Fruit fly (Drosophila melanogaster) whole organism, embryonic: ENCODE results near the gene CG11178.
A peak's percentile ranks its signal among the peaks of the same experiment; 100 is the strongest.

Source experiments
- Ada2b ChIP-seq: fragments of 200-800 bp; sonication (Bioruptor generic); IDR thresholded peaks from 2 replicates; pipeline ENCODE4 v1.3.6; 2022; ENCODE audit warnings: missing biosample characterization, missing genetic modification characterization
- Atf3 ChIP-seq: fragments of 200-800 bp; sonication (Bioruptor generic); optimal IDR thresholded peaks from 3 replicates; lab custom pipeline; 2016; ENCODE audit warnings: missing biosample characterization, missing genetic modification characterization
- B-H1 ChIP-seq: fragments of 200-800 bp; sonication (Bioruptor generic); IDR thresholded peaks from 3 replicates; pipeline ENCODE4 v1.3.6; 2022; ENCODE audit warnings: missing biosample characterization, missing genetic modification characterization
- CG11093 ChIP-seq: fragments of 200-800 bp; sonication (Bioruptor generic); IDR thresholded peaks from 3 replicates; pipeline ENCODE4 v1.3.6; 2022; ENCODE audit warnings: missing biosample characterization, missing genetic modification characterization
- CG12391 ChIP-seq: fragments of 200-800 bp; sonication (Bioruptor generic); optimal IDR thresholded peaks from 3 replicates; lab custom pipeline; 2018; ENCODE audit warnings: missing biosample characterization, mild to moderate bottlenecking, missing genetic modification characterization, moderate library complexity
- CG12942 ChIP-seq: fragments of 200-800 bp; sonication (Bioruptor generic); optimal IDR thresholded peaks from 3 replicates; lab custom pipeline; 2016; ENCODE audit warnings: missing biosample characterization, missing genetic modification characterization
- CG14667 ChIP-seq: fragments of 200-800 bp; sonication (Bioruptor generic); IDR thresholded peaks from 2 replicates; pipeline ENCODE4 v1.3.6; 2022; ENCODE audit warnings: missing biosample characterization, missing genetic modification characterization
- CG17912 ChIP-seq: fragments of 200-800 bp; sonication (Bioruptor generic); optimal IDR thresholded peaks from 2 replicates; lab custom pipeline; 2018; ENCODE audit warnings: missing biosample characterization, mild to moderate bottlenecking, missing genetic modification characterization
- CG1792 ChIP-seq: fragments of 200-800 bp; sonication (Bioruptor generic); optimal IDR thresholded peaks from 2 replicates; lab custom pipeline; 2016; ENCODE audit warnings: missing biosample characterization, missing genetic modification characterization
- CG18476 ChIP-seq: fragments of 200-800 bp; sonication (Bioruptor generic); optimal IDR thresholded peaks from 2 replicates; lab custom pipeline; 2016; ENCODE audit warnings: missing biosample characterization, mild to moderate bottlenecking, missing genetic modification characterization
- CG2889 ChIP-seq: fragments of 200-800 bp; sonication (Bioruptor generic); IDR thresholded peaks from 3 replicates; pipeline ENCODE4 v1.3.6; 2022; ENCODE audit warnings: missing biosample characterization, missing genetic modification characterization
- CG43689 ChIP-seq: fragments of 200-800 bp; sonication (Bioruptor generic); IDR thresholded peaks from 2 replicates; pipeline ENCODE4 v1.3.6; 2022; ENCODE audit warnings: missing biosample characterization, missing genetic modification characterization
- CG4617 ChIP-seq: fragments of 200-800 bp; sonication (Bioruptor generic); optimal IDR thresholded peaks from 3 replicates; lab custom pipeline; 2016; ENCODE audit warnings: missing biosample characterization, missing genetic modification characterization, borderline replicate concordance
- CG4730 ChIP-seq: fragments of 200-800 bp; sonication (Bioruptor generic); IDR thresholded peaks from 2 replicates; pipeline ENCODE4 v1.3.6; 2022; ENCODE audit warnings: missing biosample characterization, missing genetic modification characterization
- CG6689 ChIP-seq: fragments of 200-800 bp; sonication (Bioruptor generic); IDR thresholded peaks from 2 replicates; pipeline ENCODE4 v1.3.6; 2022; ENCODE audit warnings: missing biosample characterization, missing genetic modification characterization
- CG7357 ChIP-seq: fragments of 200-800 bp; sonication (Bioruptor generic); IDR thresholded peaks from 3 replicates; pipeline ENCODE4 v1.3.6; 2022; ENCODE audit warnings: missing biosample characterization, missing genetic modification characterization
- CG7745 ChIP-seq: fragments of 200-800 bp; sonication (Bioruptor generic); optimal IDR thresholded peaks from 2 replicates; lab custom pipeline; 2018; ENCODE audit warnings: missing biosample characterization, mild to moderate bottlenecking, missing genetic modification characterization, moderate library complexity
- D19A ChIP-seq: fragments of 200-800 bp; optimal IDR thresholded peaks from 3 replicates; lab custom pipeline; 2019; ENCODE audit warnings: missing biosample characterization, mild to moderate bottlenecking, missing genetic modification characterization, moderate library complexity
- Dip2 ChIP-seq: fragments of 200-800 bp; sonication (Bioruptor generic); IDR thresholded peaks from 2 replicates; pipeline ENCODE4 v1.3.6; 2022; ENCODE audit warnings: missing biosample characterization, missing genetic modification characterization
- Fer3 ChIP-seq: fragments of 200-800 bp; sonication (Bioruptor generic); optimal IDR thresholded peaks from 2 replicates; lab custom pipeline; 2018; ENCODE audit warnings: missing biosample characterization, mild to moderate bottlenecking, missing genetic modification characterization, moderate library complexity
- HHEX ChIP-seq: fragments of 200-800 bp; sonication (Bioruptor generic); optimal IDR thresholded peaks from 3 replicates; lab custom pipeline; 2017; ENCODE audit warnings: missing biosample characterization, mild to moderate bottlenecking, missing genetic modification characterization, missing genetic modification reagents
- HLH4C ChIP-seq: fragments of 200-800 bp; sonication (Bioruptor generic); IDR thresholded peaks from 3 replicates; pipeline ENCODE4 v1.3.6; 2022; ENCODE audit warnings: missing biosample characterization, missing genetic modification characterization; ENCODE audit not compliant: partially characterized antibody
- Hey ChIP-seq: fragments of 200-800 bp; sonication (Bioruptor generic); optimal IDR thresholded peaks from 3 replicates; lab custom pipeline; 2018; ENCODE audit warnings: missing biosample characterization, mild to moderate bottlenecking, missing genetic modification characterization
- HmgD ChIP-seq: fragments of 200-800 bp; sonication (Bioruptor generic); optimal IDR thresholded peaks from 3 replicates; lab custom pipeline; 2016; ENCODE audit warnings: missing biosample characterization, missing genetic modification characterization
- Hsf ChIP-seq: fragments of 200-800 bp; sonication (Bioruptor generic); optimal IDR thresholded peaks from 3 replicates; lab custom pipeline; 2016; ENCODE audit warnings: missing biosample characterization, missing genetic modification characterization
- MBD-R2 ChIP-seq: fragments of 200-800 bp; sonication (Bioruptor generic); IDR thresholded peaks from 2 replicates; pipeline ENCODE4 v1.3.6; 2022; ENCODE audit warnings: missing biosample characterization, missing genetic modification characterization
- NFAT ChIP-seq: fragments of 200-800 bp; sonication (Bioruptor generic); IDR thresholded peaks from 2 replicates; pipeline ENCODE4 v1.3.6; 2022; ENCODE audit warnings: missing biosample characterization, missing genetic modification characterization
- Optix ChIP-seq: fragments of 200-800 bp; sonication (Bioruptor generic); IDR thresholded peaks from 3 replicates; pipeline ENCODE4 v1.3.6; 2022; ENCODE audit warnings: missing biosample characterization, missing genetic modification characterization
- Pdp1 ChIP-seq, 2 experiments: fragments of 200-800 bp; sonication (Bioruptor generic); optimal IDR thresholded peaks; 3 replicates each; lab custom pipeline; 2016; ENCODE audit warnings: missing biosample characterization in 2 of 2, missing genetic modification characterization in 2 of 2, mild to moderate bottlenecking in 1 of 2, moderate library complexity in 1 of 2
- Ptx1 ChIP-seq: fragments of 200-800 bp; sonication (Bioruptor generic); IDR thresholded peaks from 2 replicates; pipeline ENCODE4 v1.3.6; 2022; ENCODE audit warnings: missing biosample characterization, missing genetic modification characterization
- Usf ChIP-seq: fragments of 200-800 bp; sonication (Bioruptor generic); optimal IDR thresholded peaks from 2 replicates; lab custom pipeline; 2017; ENCODE audit warnings: missing genotype, missing biosample characterization, missing genetic modification characterization
- ara ChIP-seq: fragments of 200-800 bp; sonication (Bioruptor generic); IDR thresholded peaks from 2 replicates; pipeline ENCODE4 v1.3.6; 2022; ENCODE audit warnings: missing biosample characterization, missing genetic modification characterization
- bigmax ChIP-seq: fragments of 200-800 bp; sonication (Bioruptor generic); optimal IDR thresholded peaks from 2 replicates; lab custom pipeline; 2018; ENCODE audit warnings: missing biosample characterization, mild to moderate bottlenecking, missing genetic modification characterization
- br ChIP-seq: fragments of >200 bp; optimal IDR thresholded peaks from 2 replicates; lab custom pipeline; 2017
- bsh ChIP-seq, 2 experiments: fragments of 200-800 bp; sonication (Bioruptor generic); optimal IDR thresholded peaks; 2 replicates each; lab custom pipeline; 2017 to 2018; ENCODE audit warnings: mild to moderate bottlenecking in 2 of 2, missing biosample characterization in 2 of 2, missing genetic modification characterization in 2 of 2, moderate library complexity in 1 of 2
- da ChIP-seq: fragments of 200-800 bp; sonication (Bioruptor generic); optimal IDR thresholded peaks from 2 replicates; lab custom pipeline; 2016; ENCODE audit warnings: missing biosample characterization, missing genetic modification characterization
- danr ChIP-seq: fragments of 200-800 bp; sonication (Bioruptor generic); IDR thresholded peaks from 2 replicates; pipeline ENCODE4 v1.3.6; 2022; ENCODE audit warnings: missing biosample characterization, missing genetic modification characterization
- ems ChIP-seq: fragments of 200-800 bp; sonication (Bioruptor generic); optimal IDR thresholded peaks from 3 replicates; lab custom pipeline; 2016; ENCODE audit warnings: missing biosample characterization, missing genetic modification characterization
- eyg ChIP-seq: fragments of 200-800 bp; sonication (Bioruptor generic); optimal IDR thresholded peaks from 3 replicates; lab custom pipeline; 2016; ENCODE audit warnings: missing biosample characterization, missing genetic modification characterization
- gcm ChIP-seq: fragments of 200-800 bp; sonication (Bioruptor generic); optimal IDR thresholded peaks from 2 replicates; lab custom pipeline; 2019; ENCODE audit warnings: missing biosample characterization, mild to moderate bottlenecking, missing genetic modification characterization, moderate library complexity
- gem ChIP-seq: fragments of 200-800 bp; sonication (Bioruptor generic); optimal IDR thresholded peaks from 2 replicates; lab custom pipeline; 2019; ENCODE audit warnings: missing biosample characterization, mild to moderate bottlenecking, missing genetic modification characterization, moderate library complexity
- insv ChIP-seq, 2 experiments: fragments of 200-800 bp; sonication (Bioruptor generic); optimal IDR thresholded peaks; 3 replicates each; lab custom pipeline; 2016 to 2018; ENCODE audit warnings: missing biosample characterization in 2 of 2, missing genetic modification characterization in 2 of 2
- mam ChIP-seq: fragments of 200-800 bp; sonication (Bioruptor generic); optimal IDR thresholded peaks from 3 replicates; lab custom pipeline; 2016; ENCODE audit warnings: missing biosample characterization, missing genetic modification characterization
- nau ChIP-seq: fragments of 200-800 bp; sonication (Bioruptor generic); optimal IDR thresholded peaks from 3 replicates; lab custom pipeline; 2017; ENCODE audit warnings: missing biosample characterization, mild to moderate bottlenecking, missing genetic modification characterization, missing genetic modification reagents
- otp ChIP-seq: fragments of 200-800 bp; sonication (Bioruptor generic); IDR thresholded peaks from 3 replicates; pipeline ENCODE4, ENCODE4 v1.3.6; 2022; ENCODE audit warnings: missing biosample characterization, missing genetic modification characterization
- p53 ChIP-seq: fragments of 200-800 bp; sonication (Bioruptor generic); optimal IDR thresholded peaks from 2 replicates; lab custom pipeline; 2016; ENCODE audit warnings: missing biosample characterization, missing genetic modification characterization
- pum ChIP-seq: fragments of 200-800 bp; sonication (Bioruptor generic); optimal IDR thresholded peaks from 2 replicates; lab custom pipeline; 2016; ENCODE audit warnings: missing biosample characterization, missing genetic modification characterization
- salm ChIP-seq: fragments of 200-800 bp; sonication (Bioruptor generic); optimal IDR thresholded peaks from 2 replicates; lab custom pipeline; 2018; ENCODE audit warnings: missing biosample characterization, mild to moderate bottlenecking, missing genetic modification characterization
- shn ChIP-seq: fragments of 200-800 bp; sonication (Bioruptor generic); optimal IDR thresholded peaks from 3 replicates; lab custom pipeline; 2016; ENCODE audit warnings: missing biosample characterization, missing genetic modification characterization
- sqz ChIP-seq: fragments of 200-800 bp; sonication (Bioruptor generic); optimal IDR thresholded peaks from 3 replicates; lab custom pipeline; 2018; ENCODE audit warnings: missing biosample characterization, mild to moderate bottlenecking, missing genetic modification characterization
- tin ChIP-seq: fragments of 200-800 bp; sonication (Bioruptor generic); optimal IDR thresholded peaks from 3 replicates; lab custom pipeline; 2016; ENCODE audit warnings: missing biosample characterization, missing genetic modification characterization
- wek ChIP-seq: fragments of 200-800 bp; sonication (Bioruptor generic); optimal IDR thresholded peaks from 3 replicates; lab custom pipeline; 2018; ENCODE audit warnings: missing biosample characterization, mild to moderate bottlenecking, missing genetic modification characterization, moderate library complexity
- yki ChIP-seq: fragments of >200 bp; optimal IDR thresholded peaks from 3 replicates; lab custom pipeline; 2018

Gene CG11178

DNA sequence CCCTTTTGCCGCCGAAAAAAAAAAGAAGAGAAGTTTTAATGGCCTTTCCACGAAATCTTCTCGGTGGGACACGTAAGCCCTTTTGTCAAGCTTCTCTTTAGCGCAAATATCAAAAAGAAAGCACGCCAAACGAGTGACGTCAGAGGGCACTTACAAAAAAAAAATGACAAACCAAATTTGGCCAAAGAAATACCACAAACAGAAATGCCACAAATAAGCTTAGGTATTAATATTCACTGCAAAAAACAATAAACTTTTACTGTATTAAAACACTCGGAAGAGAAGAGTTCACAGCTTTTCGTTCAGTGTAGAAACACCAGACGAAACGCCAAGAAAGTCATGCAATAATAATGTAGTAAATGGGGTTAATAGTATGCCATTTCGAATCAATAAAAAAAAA is 37.4 kb upstream of the CG11178 start (continued):
- TF ChIP-seq D19A (tag; lab: Kevin White, UChicago) (no peak), Pdp1 (GFP tag; optimal IDR thresholded peaks at IDR 0.05; lab: Kevin White, UChicago) (peak in 1 of 2 experiments; percentile 10), wek (GFP tag; lab: Kevin White, UChicago) (no peak), tin (no peak), HHEX (GFP tag; lab: Kevin White, UChicago) (no peak), MBD-R2 (no peak), HLH4C (GFP tag; lab: Robert Waterston, UW) (no peak), mam (peak; percentile 36), CG7357 (no peak), CG4730 (GFP tag; lab: Robert Waterston, UW) (peak; percentile 46; the same call in 1 of the 2 replicates), salm (tag; lab: Kevin White, UChicago) (no peak), bsh (GFP tag; optimal IDR thresholded peaks at IDR 0.05; lab: Kevin White, UChicago) (peak in 1 of 2 experiments; percentile 27), p53 (no peak), CG6689 (peak; percentile 34; the same call in 1 of the 2 replicates), Dip2 (GFP tag; lab: Robert Waterston, UW) (no peak), yki (lab: Kevin White, UChicago) (no peak), CG11093 (no peak), insv (GFP tag; optimal IDR thresholded peaks at IDR 0.05; lab: Kevin White, UChicago) (no peak), Hsf (GFP tag; lab: Kevin White, UChicago) (no peak), eyg (GFP tag; lab: Kevin White, UChicago) (peak; percentile 10), CG14667 (GFP tag; lab: Robert Waterston, UW) (peak; percentile 25; the same call in 1 of the 2 replicates), HmgD (GFP tag; lab: Kevin White, UChicago) (no peak), CG18476 (GFP tag; lab: Kevin White, UChicago) (no peak), ara (GFP tag; lab: Robert Waterston, UW) (no peak), CG4617 (GFP tag; lab: Kevin White, UChicago) (no peak), Hey (no peak), pum (GFP tag; lab: Kevin White, UChicago) (no peak), CG2889 (GFP tag; lab: Robert Waterston, UW) (no peak), Usf (GFP tag; lab: Kevin White, UChicago) (no peak), CG1792 (GFP tag; lab: Kevin White, UChicago) (no peak), CG12942 (GFP tag; lab: Kevin White, UChicago) (no peak), CG7745 (no peak), Optix (no peak), Ptx1 (peak; percentile 32; the same call in 1 of the 2 replicates), NFAT (GFP tag; lab: Robert Waterston, UW) (no peak), da (GFP tag; lab: Kevin White, UChicago) (no peak), ems (no peak), CG12391 (tag; lab: Kevin White, UChicago) (peak; percentile 4), nau (no peak), gcm (GFP tag; lab: Kevin White, UChicago) (no peak), danr (GFP tag; lab: Robert Waterston, UW) (no peak), sqz (GFP tag; lab: Kevin White, UChicago) (no peak), CG43689 (GFP tag; lab: Robert Waterston, UW) (no peak), shn (GFP tag; lab: Kevin White, UChicago) (no peak), br (lab: Kevin White, UChicago) (no peak), CG17912 (GFP tag; lab: Kevin White, UChicago) (no peak), Fer3 (tag; lab: Kevin White, UChicago) (no peak), otp (GFP tag; lab: Robert Waterston, UW) (0 out of 3 replicates have a peak, but pooled peaks have one; percentile 17), Atf3 (GFP tag; lab: Kevin White, UChicago) (no peak), Ada2b (GFP tag; lab: Robert Waterston, UW) (peak; percentile 52), B-H1 (GFP tag; lab: Robert Waterston, UW) (no peak), gem (tag; lab: Kevin White, UChicago) (peak; percentile 46), bigmax (GFP tag; lab: Kevin White, UChicago) (no peak)
